Fruit fly (Drosophila melanogaster): ENCODE measurements around the gene CCHa1.

CCHa1 gene

dm6 chr3R:14095428-14095827, 1.2 kb downstream of the CCHa1 start:
- TF ChIP-seq dmrt93B (GFP tag; optimal IDR thresholded peaks at IDR 0.05), result no peak
- TF ChIP-seq OdsH (GFP tag; optimal IDR thresholded peaks at IDR 0.05), result no peak
- no peak for TF ChIP-seq CG32264 (GFP tag; optimal IDR thresholded peaks at IDR 0.05)
- TF ChIP-seq rgr (GFP tag; optimal IDR thresholded peaks at IDR 0.05), result no peak
- no peak for TF ChIP-seq tai (GFP tag; optimal IDR thresholded peaks at IDR 0.05)
- no peak for TF ChIP-seq Sp1 (GFP tag; optimal IDR thresholded peaks at IDR 0.05)
- TF ChIP-seq Mio (GFP tag; optimal IDR thresholded peaks at IDR 0.05), result no peak
- TF ChIP-seq Jra (GFP tag; optimal IDR thresholded peaks at IDR 0.05), result no peak

DNA sequence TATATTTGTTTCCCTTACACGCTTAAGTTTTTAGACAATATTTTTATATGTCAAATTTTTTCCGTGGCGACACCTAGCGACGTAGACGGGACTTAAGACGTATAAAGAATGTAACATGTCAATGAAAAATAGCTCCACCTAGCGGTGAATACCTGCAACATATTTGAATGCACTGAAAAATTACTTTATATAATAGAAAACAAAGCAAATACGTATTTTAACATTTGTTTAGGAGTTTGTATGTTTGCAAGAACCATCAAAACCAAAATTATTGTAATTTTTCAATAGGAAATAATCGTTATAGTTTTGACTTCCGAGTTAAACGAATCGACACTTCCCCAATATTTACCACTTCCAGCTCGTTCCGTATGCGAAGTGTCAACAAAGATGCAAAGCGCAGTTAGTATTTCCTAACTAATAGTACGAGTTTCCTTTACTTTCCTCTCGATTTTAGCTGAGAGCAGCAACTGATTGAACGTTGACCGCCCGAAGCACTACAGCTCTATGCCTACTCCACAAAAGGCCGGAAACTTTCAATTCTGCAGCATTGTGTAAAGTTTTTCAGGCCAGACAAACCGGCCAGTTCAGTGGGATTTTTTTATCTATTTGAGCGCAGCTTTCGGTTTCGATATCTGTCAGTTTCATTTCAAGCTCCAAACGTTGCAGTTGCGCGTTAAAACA, 7.6 kb downstream of the CCHa1 start, which contains the start of gene Npc2b:
Gene Npc2b (plus strand): TSS at position 631 of the 681 bp plus-strand sequence.
- TF ChIP-seq ey (GFP tag; optimal IDR thresholded peaks at IDR 0.05), result peak; percentile 38
- TF ChIP-seq dsf (GFP tag; optimal IDR thresholded peaks at IDR 0.05; ENCODE audit: borderline replicate concordance), result no peak
- peak; percentile 52 for TF ChIP-seq fru (GFP tag; optimal IDR thresholded peaks at IDR 0.05)
- TF ChIP-seq Dif (GFP tag; optimal IDR thresholded peaks at IDR 0.05; ENCODE audit: partially characterized antibody), result no peak
- no peak for TF ChIP-seq GATAd (GFP tag; optimal IDR thresholded peaks at IDR 0.05)
- TF ChIP-seq Sp1 (GFP tag; optimal IDR thresholded peaks at IDR 0.05), result no peak
- peak; percentile 81 for TF ChIP-seq Myc (optimal IDR thresholded peaks at IDR 0.05)
- TF ChIP-seq woc (GFP tag; optimal IDR thresholded peaks at IDR 0.05), result no peak
- peak; percentile 45 for TF ChIP-seq OdsH (GFP tag; optimal IDR thresholded peaks at IDR 0.05)
- TF ChIP-seq Hr83 (GFP tag; optimal IDR thresholded peaks at IDR 0.05; ENCODE audit: poor library complexity, severe bottlenecking), result peak; percentile 31
- no peak for TF ChIP-seq N (GFP tag; optimal IDR thresholded peaks at IDR 0.05)
- TF ChIP-seq CrebA (GFP tag; optimal IDR thresholded peaks at IDR 0.05; ENCODE audit: borderline replicate concordance), result no peak
- no peak for TF ChIP-seq sage (GFP tag; optimal IDR thresholded peaks at IDR 0.05)
- TF ChIP-seq dl (GFP tag; optimal IDR thresholded peaks at IDR 0.05; ENCODE audit: insufficient read depth in 1 of 2, partially characterized antibody in 2 of 2), result no peak
- TF ChIP-seq Mio (GFP tag; optimal IDR thresholded peaks at IDR 0.05), result no peak
- TF ChIP-seq sv (GFP tag; optimal IDR thresholded peaks at IDR 0.05), result peak; percentile 5
- TF ChIP-seq CG32264 (GFP tag; optimal IDR thresholded peaks at IDR 0.05), result no peak
- no peak for TF ChIP-seq Jra (GFP tag; optimal IDR thresholded peaks at IDR 0.05)
- TF ChIP-seq usp (GFP tag; optimal IDR thresholded peaks at IDR 0.05), result no peak
- TF ChIP-seq lola (GFP tag; optimal IDR thresholded peaks at IDR 0.05), result no peak
- TF ChIP-seq dmrt93B (GFP tag; optimal IDR thresholded peaks at IDR 0.05), result peak; percentile 38
- peak; percentile 61 for TF ChIP-seq rgr (GFP tag; optimal IDR thresholded peaks at IDR 0.05)
- TF ChIP-seq h (GFP tag; optimal IDR thresholded peaks at IDR 0.05), result no peak
- no peak for TF ChIP-seq Abd-B (GFP tag; optimal IDR thresholded peaks at IDR 0.05)
- peak; percentile 2 for TF ChIP-seq CG9705 (GFP tag; optimal IDR thresholded peaks at IDR 0.05)
- TF ChIP-seq brk (GFP tag; optimal IDR thresholded peaks at IDR 0.05), result no peak
- no peak for TF ChIP-seq jim (GFP tag; optimal IDR thresholded peaks at IDR 0.05)
- no peak for TF ChIP-seq tai (GFP tag; optimal IDR thresholded peaks at IDR 0.05)
- TF ChIP-seq Rel (GFP tag; optimal IDR thresholded peaks at IDR 0.05), result no peak
- no peak for TF ChIP-seq Rel (tag; optimal IDR thresholded peaks at IDR 0.05)
- TF ChIP-seq Dfd (GFP tag; optimal IDR thresholded peaks at IDR 0.05), result no peak
- no peak for TF ChIP-seq pan (optimal IDR thresholded peaks at IDR 0.05)
- TF ChIP-seq HLH106 (tag; optimal IDR thresholded peaks at IDR 0.05), result peak; percentile 18
- TF ChIP-seq Vsx2 (GFP tag; optimal IDR thresholded peaks at IDR 0.05; ENCODE audit: partially characterized antibody), result no peak
- peak; percentile 7 for TF ChIP-seq psq (GFP tag; optimal IDR thresholded peaks at IDR 0.05)
- TF ChIP-seq foxo (GFP tag; optimal IDR thresholded peaks at IDR 0.05), result peak in 1 of 2 experiments; percentile 61
- TF ChIP-seq br (GFP tag; optimal IDR thresholded peaks at IDR 0.05), result peak; percentile 35
- TF ChIP-seq Hr78 (GFP tag; optimal IDR thresholded peaks at IDR 0.05), result no peak
- peak; percentile 5 for TF ChIP-seq Hnf4 (GFP tag; optimal IDR thresholded peaks at IDR 0.05)
